Comparison of ENCODE assay signal across 3 worm cellular contexts in genomic region chrV:20090698-20091313, ce11.
TF ChIP-seq lines count a peak whose summit lies in the region.

Gene dcs-1, minus strand, starts transcription at chrV:20090743.
Gene sec-23, plus strand, starts transcription at chrV:20091263.

TF ChIP-seq in whole organism, L1 larva, 84 proteins besides CTCF, POLR2A, EP300 and RAD21 (continued from another document and continues in another):
- TF ChIP-seq nhr-47 (tag; optimal IDR thresholded peaks at IDR 0.05; lab: Kevin White, UChicago) (peak; percentile 7), unc-30 (tag; optimal IDR thresholded peaks at IDR 0.05; lab: Kevin White, UChicago) (no peak), ceh-88 (GFP tag; IDR thresholded peaks at IDR 0.05; lab: Robert Waterston, UW) (no peak), ceh-82 (tag; optimal IDR thresholded peaks at IDR 0.05; lab: Kevin White, UChicago) (peak in 1 of 3 experiments; percentile 20), nhr-11 (tag; optimal IDR thresholded peaks at IDR 0.05; lab: Kevin White, UChicago) (no peak), lsy-2 (tag; optimal IDR thresholded peaks at IDR 0.05; lab: Kevin White, UChicago) (peak; percentile 13 to 15), ceh-8 (GFP tag; optimal IDR thresholded peaks at IDR 0.05; lab: Kevin White, UChicago) (no peak), snu-23 (GFP tag; optimal IDR thresholded peaks at IDR 0.05; lab: Kevin White, UChicago) (peak; percentile 19), mab-9 (GFP tag; IDR thresholded peaks at IDR 0.05; lab: Robert Waterston, UW) (no peak), skn-1 (tag; optimal IDR thresholded peaks at IDR 0.05; lab: Kevin White, UChicago) (no peak), ama-1 (optimal IDR thresholded peaks at IDR 0.05; lab: Kevin White, UChicago) (no peak), sox-4 (tag; optimal IDR thresholded peaks at IDR 0.05; lab: Kevin White, UChicago) (no peak), nhr-19 (GFP tag; conservative IDR thresholded peaks at IDR 0.05; lab: Robert Waterston, UW) (no peak), egl-27 (tag; optimal IDR thresholded peaks at IDR 0.05; lab: Kevin White, UChicago) (no peak), pqm-1 (tag; optimal IDR thresholded peaks at IDR 0.05; lab: Kevin White, UChicago) (no peak), aha-1 (tag; optimal IDR thresholded peaks at IDR 0.05; lab: Kevin White, UChicago) (no peak), nhr-77 (tag; optimal IDR thresholded peaks at IDR 0.05; lab: Kevin White, UChicago) (no peak), blmp-1 (tag; optimal IDR thresholded peaks at IDR 0.05; lab: Kevin White, UChicago) (no peak), ets-5 (GFP tag; IDR thresholded peaks at IDR 0.05; lab: Robert Waterston, UW) (no peak), ces-1 (GFP tag; optimal IDR thresholded peaks at IDR 0.05; lab: Kevin White, UChicago) (no peak), ceh-63 (GFP tag; optimal IDR thresholded peaks at IDR 0.05; lab: Kevin White, UChicago) (no peak), zag-1 (tag; optimal IDR thresholded peaks at IDR 0.05; lab: Kevin White, UChicago) (no peak), grh-1 (GFP tag; IDR thresholded peaks at IDR 0.05; lab: Robert Waterston, UW) (no peak), mef-2 (tag; optimal IDR thresholded peaks at IDR 0.05; lab: Kevin White, UChicago) (no peak), mdl-1 (tag; optimal IDR thresholded peaks at IDR 0.05; lab: Kevin White, UChicago) (peak in 1 of 2 experiments; percentile 6), dpl-1 (GFP tag; optimal IDR thresholded peaks at IDR 0.05; lab: Kevin White, UChicago) (peak in 1 of 3 experiments; percentile 23), unc-62 (GFP tag; optimal IDR thresholded peaks at IDR 0.05; lab: Kevin White, UChicago) (no peak), nhr-85 (tag; lab: Kevin White, UChicago) (no peak), aly-2 (tag; optimal IDR thresholded peaks at IDR 0.05; lab: Kevin White, UChicago) (no peak), tbx-2 (tag; optimal IDR thresholded peaks at IDR 0.05; lab: Kevin White, UChicago) (peak; percentile 21), nhr-71 (tag; optimal IDR thresholded peaks at IDR 0.05; lab: Kevin White, UChicago) (peak; percentile 20), fos-1 (tag; optimal IDR thresholded peaks at IDR 0.05; lab: Kevin White, UChicago) (no peak), efl-3 (GFP tag; optimal IDR thresholded peaks at IDR 0.05; lab: Kevin White, UChicago) (no peak), irx-1 (tag; optimal IDR thresholded peaks at IDR 0.05; lab: Kevin White, UChicago) (peak; percentile 11), nhr-12 (tag; optimal IDR thresholded peaks at IDR 0.05; lab: Kevin White, UChicago) (no peak), lin-39 (tag; optimal IDR thresholded peaks at IDR 0.05; lab: Kevin White, UChicago) (no peak), hlh-17 (GFP tag; optimal IDR thresholded peaks at IDR 0.05; lab: Kevin White, UChicago; ENCODE audit: borderline replicate concordance) (no peak), unc-86 (tag; optimal IDR thresholded peaks at IDR 0.05; lab: Kevin White, UChicago) (no peak), nhr-84 (tag; optimal IDR thresholded peaks at IDR 0.05; lab: Kevin White, UChicago) (no peak), alr-1 (tag; optimal IDR thresholded peaks at IDR 0.05; lab: Kevin White, UChicago; ENCODE audit: borderline replicate concordance) (no peak), sptf-1 (tag; optimal IDR thresholded peaks at IDR 0.05; lab: Kevin White, UChicago) (no peak), xbp-1 (tag; optimal IDR thresholded peaks at IDR 0.05; lab: Kevin White, UChicago) (peak; percentile 18), lin-35 (GFP tag; optimal IDR thresholded peaks at IDR 0.05; lab: Kevin White, UChicago) (peak in 1 of 2 experiments; percentile 26), unc-98 (GFP tag; IDR thresholded peaks at IDR 0.05; lab: Robert Waterston, UW) (no peak), lin-13 (GFP tag; optimal IDR thresholded peaks at IDR 0.05; lab: Kevin White, UChicago) (no peak), C16A3.4 (tag; optimal IDR thresholded peaks at IDR 0.05; lab: Kevin White, UChicago) (no peak)

TF ChIP-seq in whole organism, L2 larva, 48 proteins besides CTCF, POLR2A, EP300 and RAD21 (continued from another document):
- no peak for TF ChIP-seq gmeb-1 (tag; optimal IDR thresholded peaks at IDR 0.05; lab: Kevin White, UChicago)
- TF ChIP-seq peb-1 (tag; optimal IDR thresholded peaks at IDR 0.05; lab: Kevin White, UChicago) = no peak

TF ChIP-seq in whole organism, L4 larva, 104 proteins besides CTCF, POLR2A, EP300 and RAD21 (continued from another document):
- TF ChIP-seq mes-2 (tag; optimal IDR thresholded peaks at IDR 0.05; lab: Kevin White, UChicago; ENCODE audit: poor library complexity, severe bottlenecking) (peak; percentile 88), dmd-9 (GFP tag; IDR thresholded peaks at IDR 0.05; lab: Robert Waterston, UW) (no peak)
